Worm (Caenorhabditis elegans) whole organism, young adult: ENCODE measurements around the gene atn-1.

ENCODE experiments used
- B0019.2 ChIP-seq: fragments of 200-800 bp; sonication (Bioruptor generic); conservative IDR thresholded peaks from 2 replicates; pipeline ENCODE4 v1.3.6; 2022; ENCODE audit warnings: missing genetic modification reagents, missing genetic modification characterization, missing compliant biosample characterization
- C06A6.2 ChIP-seq: fragments of 200-800 bp; sonication (Bioruptor generic); conservative IDR thresholded peaks from 2 replicates; pipeline ENCODE4 v1.3.6; 2022; ENCODE audit warnings: missing genetic modification characterization, missing compliant biosample characterization
- F10E7.11 ChIP-seq: sonication (generic microtip); optimal IDR thresholded peaks from 2 replicates; lab custom pipeline; 2017; ENCODE audit warnings: mild to moderate bottlenecking, missing genetic modification characterization, moderate library complexity, missing compliant biosample characterization
- F23B12.7 ChIP-seq: sonication (generic microtip); optimal IDR thresholded peaks from 2 replicates; lab custom pipeline; 2017; ENCODE audit warnings: missing genetic modification characterization, mild to moderate bottlenecking, missing compliant biosample characterization, antibody characterized with exemption, moderate library complexity; ENCODE audit not compliant: insufficient read depth
- F37B4.10 ChIP-seq: fragments of 200-800 bp; sonication (Bioruptor generic); IDR thresholded peaks from 2 replicates; pipeline ENCODE4 v1.3.6; 2022; ENCODE audit warnings: missing genetic modification characterization, missing compliant biosample characterization
- F57C9.4 ChIP-seq: sonication (generic microtip); optimal IDR thresholded peaks from 2 replicates; lab custom pipeline; 2017; ENCODE audit warnings: mild to moderate bottlenecking, missing genetic modification characterization, missing compliant biosample characterization
- K12H6.12 ChIP-seq: fragments of 200-800 bp; sonication (Bioruptor generic); optimal IDR thresholded peaks from 2 replicates; lab custom pipeline; 2018; ENCODE audit warnings: mild to moderate bottlenecking, missing genetic modification characterization, missing compliant biosample characterization
- Y53F4B.3 ChIP-seq: fragments of 200-800 bp; sonication (Bioruptor generic); IDR thresholded peaks from 2 replicates; pipeline ENCODE4 v1.3.6; 2022; ENCODE audit warnings: missing genetic modification reagents, missing genetic modification characterization, missing compliant biosample characterization
- Y56A3A.18 ChIP-seq: fragments of 200-800 bp; sonication (Bioruptor generic); IDR thresholded peaks from 2 replicates; pipeline ENCODE4 v1.3.6; 2022; ENCODE audit warnings: missing genetic modification reagents, missing genetic modification characterization, missing compliant biosample characterization
- Y79H2A.3 ChIP-seq: fragments of 200-800 bp; sonication (Bioruptor generic); conservative IDR thresholded peaks from 2 replicates; pipeline ENCODE4 v1.3.6; 2022; ENCODE audit warnings: missing genetic modification reagents, missing genetic modification characterization, missing compliant biosample characterization
- ZK185.1 ChIP-seq: sonication (generic microtip); optimal IDR thresholded peaks from 2 replicates; lab custom pipeline; 2016; ENCODE audit warnings: mild to moderate bottlenecking, missing genetic modification characterization, missing compliant biosample characterization; ENCODE audit not compliant: poor library complexity, severe bottlenecking
- akir-1 ChIP-seq: fragments of 200-800 bp; sonication (Bioruptor generic); optimal IDR thresholded peaks from 2 replicates; lab custom pipeline; 2018; ENCODE audit warnings: mild to moderate bottlenecking, missing genetic modification characterization, moderate library complexity, missing compliant biosample characterization
- attf-3 ChIP-seq: fragments of 200-800 bp; sonication (Bioruptor generic); conservative IDR thresholded peaks from 2 replicates; pipeline ENCODE4 v1.3.6; 2022; ENCODE audit warnings: missing genetic modification reagents, missing genetic modification characterization, missing compliant biosample characterization
- ceh-100 ChIP-seq: fragments of 200-800 bp; sonication (Bioruptor generic); IDR thresholded peaks from 2 replicates; pipeline ENCODE4 v1.3.6; 2022; ENCODE audit warnings: missing genetic modification reagents, missing genetic modification characterization, missing compliant biosample characterization
- ceh-27 ChIP-seq: fragments of 200-800 bp; sonication (Bioruptor generic); optimal IDR thresholded peaks from 2 replicates; lab custom pipeline; 2018; ENCODE audit warnings: mild to moderate bottlenecking, missing genetic modification characterization, moderate library complexity, missing compliant biosample characterization
- ceh-40 ChIP-seq: fragments of 200-800 bp; sonication (Bioruptor generic); IDR thresholded peaks from 2 replicates; pipeline ENCODE4 v1.3.6; 2022; ENCODE audit warnings: missing genetic modification characterization, missing compliant biosample characterization
- ceh-58 ChIP-seq: fragments of 200-800 bp; sonication (Bioruptor generic); IDR thresholded peaks from 2 replicates; pipeline ENCODE4 v1.3.6; 2022; ENCODE audit warnings: missing genetic modification characterization, missing compliant biosample characterization
- dox-1 ChIP-seq: fragments of 200-800 bp; sonication (Bioruptor generic); IDR thresholded peaks from 2 replicates; pipeline ENCODE4 v1.3.6; 2022; ENCODE audit warnings: missing genetic modification reagents, missing genetic modification characterization, missing compliant biosample characterization
- dpff-1 ChIP-seq: sonication (generic microtip); optimal IDR thresholded peaks from 2 replicates; lab custom pipeline; 2017; ENCODE audit warnings: mild to moderate bottlenecking, missing genetic modification characterization, missing compliant biosample characterization
- egl-18 ChIP-seq: fragments of 200-800 bp; sonication (Bioruptor generic); IDR thresholded peaks from 2 replicates; pipeline ENCODE4 v1.3.6; 2022; ENCODE audit warnings: missing genetic modification reagents, missing genetic modification characterization, missing compliant biosample characterization
- ets-4 ChIP-seq: fragments of 200-800 bp; sonication (Bioruptor generic); optimal IDR thresholded peaks from 2 replicates; lab custom pipeline; 2018; ENCODE audit warnings: mild to moderate bottlenecking, missing genetic modification characterization, missing compliant biosample characterization
- gei-17 ChIP-seq: fragments of 200-800 bp; sonication (Bioruptor generic); optimal IDR thresholded peaks from 2 replicates; lab custom pipeline; 2018; ENCODE audit warnings: mild to moderate bottlenecking, missing genetic modification characterization, missing compliant biosample characterization
- hlh-12 ChIP-seq: sonication (generic microtip); optimal IDR thresholded peaks from 2 replicates; lab custom pipeline; 2016; ENCODE audit warnings: missing genetic modification characterization, missing compliant biosample characterization
- hmg-20 ChIP-seq: fragments of 200-800 bp; sonication (Bioruptor generic); IDR thresholded peaks from 2 replicates; pipeline ENCODE4 v1.3.6; 2022; ENCODE audit warnings: missing genetic modification reagents, missing genetic modification characterization, missing compliant biosample characterization
- hsf-1 ChIP-seq: fragments of 200-800 bp; sonication (Bioruptor generic); IDR thresholded peaks from 2 replicates; pipeline ENCODE4 v1.3.6; 2022; ENCODE audit warnings: missing genetic modification reagents, missing genetic modification characterization, missing compliant biosample characterization
- lag-1 ChIP-seq: fragments of 200-800 bp; sonication (Bioruptor generic); IDR thresholded peaks from 2 replicates; pipeline ENCODE4 v1.3.6; 2022; ENCODE audit warnings: missing genetic modification reagents, missing genetic modification characterization, missing compliant biosample characterization
- lin-26 ChIP-seq: fragments of 200-800 bp; sonication (Bioruptor generic); IDR thresholded peaks from 2 replicates; pipeline ENCODE4 v1.3.6; 2022; ENCODE audit warnings: missing genetic modification reagents, missing genetic modification characterization, missing compliant biosample characterization
- lir-1 ChIP-seq: fragments of 200-800 bp; sonication (Bioruptor generic); conservative IDR thresholded peaks from 2 replicates; pipeline ENCODE4 v1.3.6; 2022; ENCODE audit warnings: missing genetic modification reagents, missing genetic modification characterization, missing compliant biosample characterization
- lsl-1 ChIP-seq: fragments of 200-800 bp; sonication (Bioruptor generic); optimal IDR thresholded peaks from 2 replicates; lab custom pipeline; 2018; ENCODE audit warnings: mild to moderate bottlenecking, missing genetic modification characterization, moderate library complexity, missing compliant biosample characterization
- lsy-27 ChIP-seq: sonication (generic microtip); optimal IDR thresholded peaks from 2 replicates; lab custom pipeline; 2017; ENCODE audit warnings: missing genetic modification characterization, mild to moderate bottlenecking, missing compliant biosample characterization, antibody characterized with exemption, missing genotype, borderline replicate concordance; ENCODE audit not compliant: insufficient read depth
- madf-6 ChIP-seq: fragments of 200-800 bp; sonication (Bioruptor generic); IDR thresholded peaks from 2 replicates; pipeline ENCODE4 v1.3.6; 2022; ENCODE audit warnings: missing genetic modification reagents, missing genetic modification characterization, missing compliant biosample characterization
- madf-8 ChIP-seq: fragments of 200-800 bp; sonication (Bioruptor generic); conservative IDR thresholded peaks from 2 replicates; pipeline ENCODE4 v1.3.6; 2022; ENCODE audit warnings: missing genetic modification reagents, missing genetic modification characterization, missing compliant biosample characterization
- mcd-1 ChIP-seq: fragments of 200-800 bp; sonication (Bioruptor generic); IDR thresholded peaks from 2 replicates; pipeline ENCODE4 v1.3.6; 2022; ENCODE audit warnings: missing genetic modification reagents, missing genetic modification characterization, missing compliant biosample characterization
- mel-28 ChIP-seq: sonication (generic microtip); optimal IDR thresholded peaks from 2 replicates; lab custom pipeline; 2016; ENCODE audit warnings: borderline replicate concordance, mild to moderate bottlenecking, missing genetic modification characterization, missing compliant biosample characterization
- nfyb-1 ChIP-seq: fragments of 200-800 bp; sonication (Bioruptor generic); IDR thresholded peaks from 2 replicates; pipeline ENCODE4 v1.3.6; 2022; ENCODE audit warnings: missing genetic modification reagents, missing genetic modification characterization, missing compliant biosample characterization
- nhr-120 ChIP-seq: fragments of 200-800 bp; sonication (Bioruptor generic); IDR thresholded peaks from 2 replicates; pipeline ENCODE4 v1.3.6; 2022; ENCODE audit warnings: missing genetic modification characterization, missing compliant biosample characterization
- rcor-1 ChIP-seq: fragments of 200-800 bp; sonication (Bioruptor generic); IDR thresholded peaks from 2 replicates; pipeline ENCODE4 v1.3.6; 2022; ENCODE audit warnings: missing genetic modification reagents, missing genetic modification characterization, missing compliant biosample characterization
- sdz-38 ChIP-seq: sonication (generic microtip); optimal IDR thresholded peaks from 2 replicates; lab custom pipeline; 2016; ENCODE audit warnings: missing genotype, missing genetic modification characterization, missing compliant biosample characterization
- snpc-1.1 ChIP-seq: sonication (generic microtip); optimal IDR thresholded peaks from 2 replicates; lab custom pipeline; 2017; ENCODE audit warnings: missing genetic modification characterization, mild to moderate bottlenecking, missing compliant biosample characterization, antibody characterized with exemption, moderate library complexity, missing genotype, missing genetic modification reagents; ENCODE audit not compliant: insufficient read depth
- snpc-4 ChIP-seq, 5 experiments: fragments of 150-350 bp in 1 of 5; sonication (generic microtip) in 4 of 5; optimal IDR thresholded peaks; 2 replicates each; lab custom pipeline; 2014 to 2018; ENCODE audit warnings: missing genetic modification characterization in 5 of 5, missing biosample characterization in 3 of 5, antibody characterized with exemption in 2 of 5, mild to moderate bottlenecking in 2 of 5, missing compliant biosample characterization in 2 of 5, missing genotype in 2 of 5, moderate library complexity in 2 of 5, missing genetic modification reagents in 1 of 5
- somi-1 ChIP-seq: fragments of 200-800 bp; sonication (Bioruptor generic); optimal IDR thresholded peaks from 2 replicates; lab custom pipeline; 2018; ENCODE audit warnings: mild to moderate bottlenecking, missing genetic modification characterization, missing compliant biosample characterization
- unc-130 ChIP-seq: sonication (generic microtip); optimal IDR thresholded peaks from 2 replicates; lab custom pipeline; 2016; ENCODE audit warnings: missing genetic modification reagents, missing genetic modification characterization, missing compliant biosample characterization
- unc-62 ChIP-seq: fragments of 150-350 bp; optimal IDR thresholded peaks from 2 replicates; lab custom pipeline; 2014; ENCODE audit warnings: missing biosample characterization, missing genetic modification reagents, missing genetic modification characterization
- xnd-1 ChIP-seq: sonication (generic microtip); optimal IDR thresholded peaks from 2 replicates; lab custom pipeline; 2016; ENCODE audit warnings: missing genotype, missing genetic modification reagents, missing genetic modification characterization, missing compliant biosample characterization
- ztf-26 ChIP-seq: sonication (generic microtip); optimal IDR thresholded peaks from 2 replicates; lab custom pipeline; 2017; ENCODE audit warnings: missing genetic modification characterization, missing compliant biosample characterization
- ztf-28 ChIP-seq: fragments of 200-800 bp; sonication (Bioruptor generic); IDR thresholded peaks from 2 replicates; pipeline ENCODE4 v1.3.6; 2022; ENCODE audit warnings: missing genetic modification reagents, missing genetic modification characterization, missing compliant biosample characterization
- ztf-6 ChIP-seq: fragments of 200-800 bp; sonication (Bioruptor generic); IDR thresholded peaks from 2 replicates; pipeline ENCODE4 v1.3.6; 2022; ENCODE audit warnings: missing genetic modification reagents, missing genetic modification characterization, missing compliant biosample characterization

The atn-1 gene

DNA sequence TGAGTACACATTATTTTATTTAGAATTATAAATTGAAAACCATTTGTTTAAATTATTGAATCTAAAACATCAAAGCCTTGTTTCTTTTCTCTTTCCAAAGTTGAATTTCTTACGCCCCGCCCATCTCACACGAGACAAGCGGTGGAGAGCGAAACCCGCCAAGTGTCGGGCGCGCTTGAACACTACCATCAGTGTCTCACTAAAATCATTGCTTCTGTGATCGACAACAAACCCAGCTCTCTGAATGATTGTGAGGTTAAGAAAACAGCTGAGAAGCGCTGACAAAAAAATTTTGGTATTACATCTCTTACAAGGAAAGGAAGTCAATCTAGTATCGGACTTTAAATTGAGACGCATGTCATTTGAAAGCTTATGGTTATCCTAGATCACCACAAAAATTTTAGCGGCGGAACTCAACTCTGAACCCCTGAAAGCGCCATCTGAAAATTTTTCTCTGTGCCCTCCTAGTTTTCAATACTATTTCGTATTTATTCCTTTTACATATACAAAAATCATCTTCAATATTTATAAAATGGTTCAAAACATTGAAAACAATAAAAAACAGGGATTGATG lies 12.9 kb downstream of the atn-1 start (continued):
- TF ChIP-seq xnd-1 (tag; lab: Kevin White, UChicago) (peak; percentile 36), K12H6.12 (tag; lab: Kevin White, UChicago) (no peak), ztf-6 (GFP tag; lab: Robert Waterston, UW) (no peak), C06A6.2 (GFP tag; lab: Robert Waterston, UW) (no peak), somi-1 (GFP tag; lab: Kevin White, UChicago) (no peak), akir-1 (no peak), sdz-38 (tag; lab: Kevin White, UChicago) (no peak), Y56A3A.18 (GFP tag; lab: Robert Waterston, UW) (peak; percentile 90), B0019.2 (GFP tag; lab: Robert Waterston, UW) (peak; percentile 50; the same call in 1 of the 2 replicates), hmg-20 (peak; percentile 56; the same call in 1 of the 2 replicates), lir-1 (0 out of 2 replicates have a peak, but pooled peaks have one; percentile 23), mcd-1 (GFP tag; lab: Robert Waterston, UW) (peak; percentile 81), egl-18 (GFP tag; lab: Robert Waterston, UW) (no peak), madf-8 (peak; percentile 17; the same call in 1 of the 2 replicates), unc-130 (GFP tag; lab: Kevin White, UChicago) (peak; percentile 13), lag-1 (GFP tag; lab: Robert Waterston, UW) (no peak), rcor-1 (GFP tag; lab: Robert Waterston, UW) (peak; percentile 92), ceh-27 (GFP tag; lab: Kevin White, UChicago) (no peak), lsy-27 (tag; lab: Kevin White, UChicago) (peak; percentile 11), ets-4 (GFP tag; lab: Kevin White, UChicago) (no peak), nfyb-1 (GFP tag; lab: Robert Waterston, UW) (peak; percentile 87), Y53F4B.3 (GFP tag; lab: Robert Waterston, UW) (peak; percentile 46), ceh-40 (GFP tag; lab: Robert Waterston, UW) (no peak), F10E7.11 (tag; lab: Kevin White, UChicago) (no peak), F57C9.4 (tag; lab: Kevin White, UChicago) (no peak), snpc-1.1 (peak; percentile 100), ztf-26 (peak; percentile 1), madf-6 (GFP tag; lab: Robert Waterston, UW) (peak; percentile 89), F37B4.10 (GFP tag; lab: Robert Waterston, UW) (no peak), dpff-1 (tag; lab: Kevin White, UChicago) (no peak), unc-62 (GFP tag; lab: Kevin White, UChicago) (no peak), dox-1 (GFP tag; lab: Robert Waterston, UW) (peak; percentile 94), F23B12.7 (tag; lab: Kevin White, UChicago) (peak; percentile 56), hlh-12 (tag; lab: Kevin White, UChicago) (no peak), ZK185.1 (tag; lab: Kevin White, UChicago) (peak; percentile 79), lin-26 (GFP tag; lab: Robert Waterston, UW) (no peak), mel-28 (tag; lab: Kevin White, UChicago) (no peak), snpc-4 (GFP tag; optimal IDR thresholded peaks at IDR 0.05; lab: Kevin White, UChicago) (peak; percentile 100), snpc-4 (tag; optimal IDR thresholded peaks at IDR 0.05; lab: Kevin White, UChicago) (peak; percentile 99 to 100 (median 100)), ceh-100 (GFP tag; lab: Robert Waterston, UW) (peak; percentile 71), nhr-120 (no peak), lsl-1 (GFP tag; lab: Kevin White, UChicago) (peak; percentile 70), Y79H2A.3 (GFP tag; lab: Robert Waterston, UW) (no peak), ceh-58 (GFP tag; lab: Robert Waterston, UW) (no peak), attf-3 (GFP tag; lab: Robert Waterston, UW) (peak; percentile 75), hsf-1 (peak; percentile 72), gei-17 (GFP tag; lab: Kevin White, UChicago) (no peak), ztf-28 (peak; percentile 81; the same call in 1 of the 2 replicates)
